Worm (Caenorhabditis elegans) whole organism, L3 larva: ENCODE data around the gene sre-6.

ENCODE experiments used
- ZK546.5 ChIP-seq: sonication (generic microtip); optimal IDR thresholded peaks from 2 replicates; lab custom pipeline; 2017; ENCODE audit warnings: missing biosample characterization, missing genetic modification characterization
- aly-2 ChIP-seq: fragments of 150-350 bp; optimal IDR thresholded peaks from 2 replicates; lab custom pipeline; 2014; ENCODE audit warnings: missing biosample characterization, missing genetic modification characterization
- ama-1 ChIP-seq: fragments of 150-350 bp; optimal IDR thresholded peaks from 2 replicates; lab custom pipeline; 2018
- ceh-16 ChIP-seq: sonication (generic microtip); optimal IDR thresholded peaks from 2 replicates; lab custom pipeline; 2017; ENCODE audit warnings: missing biosample characterization, missing genetic modification characterization
- ceh-28 ChIP-seq: fragments of 150-350 bp; optimal IDR thresholded peaks from 2 replicates; lab custom pipeline; 2014; ENCODE audit warnings: missing biosample characterization, missing genetic modification reagents, missing genetic modification characterization
- ceh-82 ChIP-seq: fragments of 150-350 bp; optimal IDR thresholded peaks from 2 replicates; lab custom pipeline; 2014; ENCODE audit warnings: missing biosample characterization, missing genetic modification characterization
- ceh-9 ChIP-seq: sonication (generic microtip); optimal IDR thresholded peaks from 2 replicates; lab custom pipeline; 2018; ENCODE audit warnings: missing biosample characterization, missing genetic modification characterization
- egl-27 ChIP-seq: sonication (generic microtip); optimal IDR thresholded peaks from 4 replicates; lab custom pipeline; 2017; ENCODE audit warnings: missing biosample characterization, missing genetic modification reagents, missing genetic modification characterization
- egl-5 ChIP-seq: fragments of 150-350 bp; optimal IDR thresholded peaks from 2 replicates; lab custom pipeline; 2017; ENCODE audit warnings: missing biosample characterization, missing genetic modification reagents, missing genetic modification characterization, inconsistent platforms
- elt-1 ChIP-seq: fragments of 150-350 bp; optimal IDR thresholded peaks from 2 replicates; lab custom pipeline; 2014; ENCODE audit warnings: missing biosample characterization, missing genetic modification characterization
- elt-2 ChIP-seq: sonication (generic microtip); optimal IDR thresholded peaks from 2 replicates; lab custom pipeline; 2016; ENCODE audit warnings: missing genetic modification reagents, mild to moderate bottlenecking, missing genetic modification characterization, missing compliant biosample characterization
- elt-3 ChIP-seq, 3 experiments: fragments of 150-350 bp in 1 of 3; sonication (generic microtip) in 2 of 3; optimal IDR thresholded peaks; 2 replicates in 2 of 3; 4 replicates in 1 of 3; lab custom pipeline; 2014 to 2017; ENCODE audit warnings: missing biosample characterization in 3 of 3, missing genetic modification characterization in 3 of 3
- eor-1 ChIP-seq, 2 experiments: fragments of 150-350 bp; optimal IDR thresholded peaks; 2 replicates each; lab custom pipeline; 2014 to 2018; ENCODE audit warnings: missing biosample characterization in 2 of 2, missing genetic modification characterization in 2 of 2
- fkh-10 ChIP-seq: sonication (generic microtip); optimal IDR thresholded peaks from 2 replicates; lab custom pipeline; 2017; ENCODE audit warnings: missing biosample characterization, missing genetic modification reagents, missing genetic modification characterization
- fkh-2 ChIP-seq: fragments of 150-350 bp; optimal IDR thresholded peaks from 2 replicates; lab custom pipeline; 2014; ENCODE audit warnings: missing biosample characterization, missing genetic modification reagents, missing genetic modification characterization
- hmg-11 ChIP-seq: sonication (generic microtip); optimal IDR thresholded peaks from 2 replicates; lab custom pipeline; 2016; ENCODE audit warnings: missing genetic modification characterization, missing compliant biosample characterization
- jun-1 ChIP-seq: fragments of 150-350 bp; optimal IDR thresholded peaks from 2 replicates; lab custom pipeline; 2014; ENCODE audit warnings: missing biosample characterization, missing genetic modification reagents, missing genetic modification characterization
- lin-15B ChIP-seq: fragments of 150-350 bp; optimal IDR thresholded peaks from 2 replicates; lab custom pipeline; 2014; ENCODE audit warnings: missing biosample characterization, missing genetic modification characterization
- lin-39 ChIP-seq: fragments of 150-350 bp; optimal IDR thresholded peaks from 2 replicates; lab custom pipeline; 2018; ENCODE audit warnings: missing biosample characterization, missing genetic modification reagents, missing genetic modification characterization
- lsy-12 ChIP-seq: sonication (generic microtip); optimal IDR thresholded peaks from 2 replicates; lab custom pipeline; 2016; ENCODE audit warnings: mild to moderate bottlenecking, missing genetic modification characterization, missing compliant biosample characterization
- mdl-1 ChIP-seq: fragments of 150-350 bp; optimal IDR thresholded peaks from 2 replicates; lab custom pipeline; 2014; ENCODE audit warnings: missing biosample characterization, missing genetic modification characterization
- mml-1 ChIP-seq: fragments of 150-350 bp; sonication (generic microtip); optimal IDR thresholded peaks from 3 replicates; lab custom pipeline; 2014; ENCODE audit warnings: missing biosample characterization, missing genetic modification characterization
- nfya-1 ChIP-seq: sonication (generic microtip); optimal IDR thresholded peaks from 2 replicates; lab custom pipeline; 2017; ENCODE audit warnings: missing genetic modification characterization, mild to moderate bottlenecking, missing compliant biosample characterization, antibody characterized with exemption, moderate library complexity; ENCODE audit not compliant: insufficient read depth
- nhr-11 ChIP-seq: fragments of 150-350 bp; optimal IDR thresholded peaks from 2 replicates; lab custom pipeline; 2014; ENCODE audit warnings: missing biosample characterization, missing genetic modification characterization
- nhr-12 ChIP-seq: fragments of 150-350 bp; optimal IDR thresholded peaks from 2 replicates; lab custom pipeline; 2014; ENCODE audit warnings: missing biosample characterization, missing genetic modification characterization
- nhr-23 ChIP-seq: fragments of 150-350 bp; optimal IDR thresholded peaks from 2 replicates; lab custom pipeline; 2014; ENCODE audit warnings: missing biosample characterization, missing genetic modification reagents, missing genetic modification characterization
- nhr-237 ChIP-seq: fragments of 150-350 bp; optimal IDR thresholded peaks from 2 replicates; lab custom pipeline; 2014; ENCODE audit warnings: missing biosample characterization, missing genetic modification characterization
- nhr-25 ChIP-seq: sonication (generic microtip); optimal IDR thresholded peaks from 2 replicates; lab custom pipeline; 2017; ENCODE audit warnings: missing biosample characterization, missing genetic modification characterization
- nhr-28 ChIP-seq: fragments of 150-350 bp; optimal IDR thresholded peaks from 2 replicates; lab custom pipeline; 2014; ENCODE audit warnings: missing biosample characterization, missing genetic modification characterization
- nhr-43 ChIP-seq: sonication (generic microtip); optimal IDR thresholded peaks from 2 replicates; lab custom pipeline; 2016; ENCODE audit warnings: mild to moderate bottlenecking, missing genetic modification characterization, missing compliant biosample characterization; ENCODE audit not compliant: poor library complexity, severe bottlenecking
- nhr-67 ChIP-seq: fragments of 150-350 bp; optimal IDR thresholded peaks from 2 replicates; lab custom pipeline; 2014; ENCODE audit warnings: missing biosample characterization, missing genetic modification characterization
- pha-4 ChIP-seq: fragments of 150-350 bp; optimal IDR thresholded peaks from 2 replicates; lab custom pipeline; 2014; ENCODE audit warnings: missing biosample characterization, missing genetic modification reagents, missing genetic modification characterization
- pqm-1 ChIP-seq: fragments of 150-350 bp; optimal IDR thresholded peaks from 2 replicates; lab custom pipeline; 2017; ENCODE audit warnings: missing biosample characterization, missing genetic modification characterization, inconsistent platforms
- sea-2 ChIP-seq: fragments of 150-350 bp; sonication (generic microtip); optimal IDR thresholded peaks from 4 replicates; lab custom pipeline; 2014; ENCODE audit warnings: missing biosample characterization, missing genetic modification reagents, missing genetic modification characterization
- skn-1 ChIP-seq: fragments of 150-350 bp; optimal IDR thresholded peaks from 2 replicates; lab custom pipeline; 2014; ENCODE audit warnings: missing biosample characterization, missing genetic modification characterization
- tbx-2 ChIP-seq: sonication (generic microtip); optimal IDR thresholded peaks from 2 replicates; lab custom pipeline; 2016; ENCODE audit warnings: mild to moderate bottlenecking, missing genetic modification characterization, missing compliant biosample characterization
- unc-39 ChIP-seq: sonication (generic microtip); optimal IDR thresholded peaks from 4 replicates; lab custom pipeline; 2017; ENCODE audit warnings: missing biosample characterization, missing genetic modification characterization
- unc-62 ChIP-seq: fragments of 150-350 bp; sonication (generic microtip); optimal IDR thresholded peaks from 4 replicates; lab custom pipeline; 2014; ENCODE audit warnings: missing biosample characterization, missing genetic modification reagents, missing genetic modification characterization
- zag-1 ChIP-seq: fragments of 150-350 bp; optimal IDR thresholded peaks from 2 replicates; lab custom pipeline; 2014; ENCODE audit warnings: missing biosample characterization, missing genetic modification characterization
- ztf-11 ChIP-seq: fragments of 150-350 bp; optimal IDR thresholded peaks from 2 replicates; lab custom pipeline; 2014; ENCODE audit warnings: missing biosample characterization, missing genetic modification characterization
- ztf-4 ChIP-seq: fragments of 150-350 bp; optimal IDR thresholded peaks from 2 replicates; lab custom pipeline; 2014; ENCODE audit warnings: missing biosample characterization, missing genetic modification characterization

sre-6 gene

ce11 chrV:10721912-10722426 is 40.6 kb downstream of the sre-6 start:
- TF ChIP-seq elt-1 (tag; lab: Kevin White, UChicago) (no peak), mdl-1 (peak; percentile 27), ama-1 (lab: Kevin White, UChicago) (peak; percentile 66), nhr-23 (tag; lab: Kevin White, UChicago) (peak; percentile 73), lin-39 (tag; lab: Kevin White, UChicago) (peak; percentile 90), nhr-43 (tag; lab: Kevin White, UChicago) (peak; percentile 11), nhr-28 (tag; lab: Kevin White, UChicago) (no peak), egl-5 (tag; lab: Kevin White, UChicago) (peak; percentile 71), nhr-11 (tag; lab: Kevin White, UChicago) (no peak), nfya-1 (tag; lab: Kevin White, UChicago) (peak; percentile 37)

- TF ChIP-seq elt-1 (tag; lab: Kevin White, UChicago) = no peak
- no peak for TF ChIP-seq egl-27 (tag; lab: Kevin White, UChicago)
- no peak for TF ChIP-seq eor-1 (tag; optimal IDR thresholded peaks at IDR 0.05; lab: Kevin White, UChicago)
- no peak for TF ChIP-seq ceh-28 (tag; lab: Kevin White, UChicago)
- no peak for TF ChIP-seq fkh-10 (GFP tag; lab: Kevin White, UChicago)
- TF ChIP-seq aly-2 = no peak
- no peak for TF ChIP-seq ztf-11 (tag; lab: Kevin White, UChicago)
- TF ChIP-seq lsy-12 (tag; lab: Kevin White, UChicago) = no peak
Measured at ce11 chrV:10721304-10721703, 41.3 kb downstream of the sre-6 start.

ce11 chrV:10720876-10721275 is 41.7 kb downstream of the sre-6 start:
- TF ChIP-seq ceh-9 (tag; lab: Kevin White, UChicago) (no peak), nfya-1 (tag; lab: Kevin White, UChicago) (peak; percentile 1), sea-2 (GFP tag; lab: Kevin White, UChicago) (no peak), fkh-2 (tag; lab: Kevin White, UChicago) (no peak), pha-4 (tag; lab: Kevin White, UChicago) (no peak), nhr-12 (tag; lab: Kevin White, UChicago) (no peak), ZK546.5 (tag; lab: Kevin White, UChicago) (no peak), ama-1 (lab: Kevin White, UChicago) (no peak), nhr-237 (tag; lab: Kevin White, UChicago) (no peak), ztf-4 (tag; lab: Kevin White, UChicago) (no peak), tbx-2 (tag; lab: Kevin White, UChicago) (no peak), ceh-16 (tag; lab: Kevin White, UChicago) (no peak), egl-27 (tag; lab: Kevin White, UChicago) (no peak), lsy-12 (tag; lab: Kevin White, UChicago) (no peak), hmg-11 (tag; lab: Kevin White, UChicago) (no peak), aly-2 (no peak), elt-1 (tag; lab: Kevin White, UChicago) (no peak), egl-5 (tag; lab: Kevin White, UChicago) (peak; percentile 73), lin-39 (tag; lab: Kevin White, UChicago) (no peak), nhr-25 (tag; lab: Kevin White, UChicago) (peak; percentile 31), fkh-10 (GFP tag; lab: Kevin White, UChicago) (no peak), eor-1 (tag; optimal IDR thresholded peaks at IDR 0.05; lab: Kevin White, UChicago) (no peak)

ce11 chrV:10720303-10720847 is 42.2 kb downstream of the sre-6 start:
- TF ChIP-seq mml-1 (tag; lab: Kevin White, UChicago) (no peak), ceh-28 (tag; lab: Kevin White, UChicago) (no peak), sea-2 (GFP tag; lab: Kevin White, UChicago) (no peak), unc-62 (GFP tag; lab: Kevin White, UChicago) (no peak), hmg-11 (tag; lab: Kevin White, UChicago) (no peak), nhr-23 (tag; lab: Kevin White, UChicago) (no peak), nhr-25 (tag; lab: Kevin White, UChicago) (no peak), nhr-237 (tag; lab: Kevin White, UChicago) (no peak), ceh-82 (tag; lab: Kevin White, UChicago) (no peak), elt-1 (tag; lab: Kevin White, UChicago) (no peak), ZK546.5 (tag; lab: Kevin White, UChicago) (no peak), ztf-11 (tag; lab: Kevin White, UChicago) (no peak), elt-3 (tag; optimal IDR thresholded peaks at IDR 0.05; lab: Kevin White, UChicago) (no peak), fkh-10 (GFP tag; lab: Kevin White, UChicago) (no peak), mdl-1 (no peak), fkh-2 (tag; lab: Kevin White, UChicago) (no peak), lin-15B (tag; lab: Kevin White, UChicago) (no peak), lin-39 (tag; lab: Kevin White, UChicago) (peak; percentile 49), pqm-1 (tag; lab: Kevin White, UChicago) (no peak), unc-39 (tag; lab: Kevin White, UChicago) (no peak), nhr-43 (tag; lab: Kevin White, UChicago) (peak; percentile 4), nfya-1 (tag; lab: Kevin White, UChicago) (no peak), egl-5 (tag; lab: Kevin White, UChicago) (no peak), aly-2 (no peak), elt-2 (tag; lab: Kevin White, UChicago) (peak; percentile 24), tbx-2 (tag; lab: Kevin White, UChicago) (no peak), zag-1 (tag; lab: Kevin White, UChicago) (no peak), nhr-67 (tag; lab: Kevin White, UChicago) (no peak), nhr-11 (tag; lab: Kevin White, UChicago) (no peak), jun-1 (tag; lab: Kevin White, UChicago) (peak; percentile 5), skn-1 (tag; lab: Kevin White, UChicago) (no peak), ztf-4 (tag; lab: Kevin White, UChicago) (no peak)
